Worm (Caenorhabditis elegans) whole organism, early embryonic: ENCODE measurements around the gene srh-111.
A peak's percentile ranks its signal among the peaks of the same experiment; 100 is the strongest.

Source experiments
- B0310.2 ChIP-seq: sonication (generic microtip); optimal IDR thresholded peaks from 2 replicates; lab custom pipeline; 2016; ENCODE audit warnings: mild to moderate bottlenecking, missing genetic modification characterization, missing compliant biosample characterization
- F13C5.2 ChIP-seq: sonication (generic microtip); optimal IDR thresholded peaks from 2 replicates; lab custom pipeline; 2017; ENCODE audit warnings: mild to moderate bottlenecking, missing genetic modification characterization, inconsistent platforms, missing compliant biosample characterization
- aly-1 ChIP-seq: sonication (generic microtip); optimal IDR thresholded peaks from 2 replicates; lab custom pipeline; 2016; ENCODE audit warnings: missing genetic modification characterization, missing compliant biosample characterization
- ama-1 ChIP-seq: fragments of 150-350 bp; optimal IDR thresholded peaks from 2 replicates; lab custom pipeline; 2014
- ceh-13 ChIP-seq: fragments of 200-800 bp; sonication (Bioruptor generic); optimal IDR thresholded peaks from 2 replicates; lab custom pipeline; 2018; ENCODE audit warnings: mild to moderate bottlenecking, missing genetic modification characterization, missing compliant biosample characterization
- ceh-36 ChIP-seq: sonication (generic microtip); optimal IDR thresholded peaks from 2 replicates; lab custom pipeline; 2016; ENCODE audit warnings: missing genetic modification characterization, inconsistent platforms, missing compliant biosample characterization
- ets-7 ChIP-seq: sonication (generic microtip); optimal IDR thresholded peaks from 2 replicates; lab custom pipeline; 2016; ENCODE audit warnings: missing genotype, missing genetic modification characterization, missing compliant biosample characterization
- flt-1 ChIP-seq: fragments of 200-800 bp; sonication (Bioruptor generic); IDR thresholded peaks from 2 replicates; pipeline ENCODE4 v1.3.6; 2022; ENCODE audit warnings: missing genetic modification characterization, missing compliant biosample characterization
- hmbx-1 ChIP-seq: sonication (generic microtip); optimal IDR thresholded peaks from 2 replicates; lab custom pipeline; 2016; ENCODE audit warnings: mild to moderate bottlenecking, missing genetic modification characterization, missing compliant biosample characterization
- hmg-4 ChIP-seq: fragments of 200-800 bp; sonication (Bioruptor generic); optimal IDR thresholded peaks from 2 replicates; lab custom pipeline; 2018; ENCODE audit warnings: mild to moderate bottlenecking, missing genetic modification characterization, missing compliant biosample characterization
- hnd-1 ChIP-seq: sonication (generic microtip); optimal IDR thresholded peaks from 2 replicates; lab custom pipeline; 2016; ENCODE audit warnings: missing genetic modification characterization, missing compliant biosample characterization
- pes-1 ChIP-seq: fragments of 200-800 bp; sonication (Bioruptor generic); IDR thresholded peaks from 2 replicates; pipeline ENCODE4 v1.3.6; 2022; ENCODE audit warnings: missing genetic modification reagents, missing genetic modification characterization, missing compliant biosample characterization
- scrt-1 ChIP-seq: fragments of 200-800 bp; sonication (Bioruptor generic); IDR thresholded peaks from 2 replicates; pipeline ENCODE4 v1.3.6; 2022; ENCODE audit warnings: missing genetic modification characterization, missing compliant biosample characterization
- sea-1 ChIP-seq: fragments of 200-800 bp; sonication (Bioruptor generic); conservative IDR thresholded peaks from 2 replicates; pipeline ENCODE4 v1.3.6; 2022; ENCODE audit warnings: missing genetic modification characterization, missing compliant biosample characterization
- tbx-11 ChIP-seq: fragments of 200-800 bp; sonication (Bioruptor generic); IDR thresholded peaks from 2 replicates; pipeline ENCODE4 v1.3.6; 2022; ENCODE audit warnings: missing genetic modification characterization, missing compliant biosample characterization
- tbx-37 ChIP-seq: fragments of 200-800 bp; sonication (Bioruptor generic); conservative IDR thresholded peaks from 2 replicates; pipeline ENCODE4 v1.3.6; 2022; ENCODE audit warnings: missing genetic modification reagents, missing genetic modification characterization, missing compliant biosample characterization
- tra-4 ChIP-seq: sonication (generic microtip); optimal IDR thresholded peaks from 2 replicates; lab custom pipeline; 2017; ENCODE audit warnings: missing genetic modification characterization, missing compliant biosample characterization

Gene srh-111

DNA sequence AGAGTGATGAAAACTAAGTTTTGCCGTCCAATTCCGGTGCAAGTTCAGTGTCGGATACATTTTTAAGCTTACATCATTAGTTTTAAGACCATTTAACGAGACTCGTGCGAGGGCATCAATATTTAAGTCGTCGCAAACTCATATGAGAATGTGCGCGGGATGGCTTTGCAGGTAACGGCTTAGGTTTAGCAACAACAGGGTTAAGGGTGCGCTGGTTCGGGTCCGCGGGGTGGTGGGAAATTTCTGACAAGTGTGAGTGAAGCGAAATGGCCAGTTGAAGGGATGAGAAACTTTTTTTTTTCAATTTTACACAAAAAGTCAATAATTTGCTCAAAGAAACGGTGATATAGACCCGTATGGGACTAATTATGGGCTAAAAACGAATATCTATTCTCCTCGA, 28.9 kb upstream of the srh-111 start:
- no peak for TF ChIP-seq tbx-11
- 0 out of 2 replicates have a peak, but pooled peaks have one; percentile 8 for TF ChIP-seq tbx-37
- TF ChIP-seq pes-1 = peak; percentile 51; the same call in 1 of the 2 replicates

DNA sequence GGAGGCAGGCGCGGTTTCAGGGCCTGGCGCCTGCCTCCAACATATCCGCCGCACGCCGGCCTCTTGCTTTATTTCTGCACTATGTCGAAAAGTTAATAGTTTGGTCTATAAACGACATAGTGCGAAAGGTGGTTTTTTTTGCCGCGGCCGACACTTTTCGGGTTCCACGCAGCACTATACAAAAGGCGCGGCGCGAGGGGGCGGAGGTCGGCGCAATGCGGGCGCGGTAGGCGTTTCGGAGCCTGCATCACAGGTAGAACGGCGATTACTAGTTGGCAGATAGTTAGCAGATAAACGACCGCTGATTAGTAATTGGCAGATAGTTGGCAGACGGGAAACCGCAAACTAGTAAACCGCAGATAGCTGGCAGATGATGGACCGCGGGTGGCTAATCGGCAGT, 27.8 kb upstream of the srh-111 start:
- TF ChIP-seq hmg-4 (GFP tag; lab: Kevin White, UChicago) = no peak
- TF ChIP-seq tbx-37 = no peak
- no peak for TF ChIP-seq sea-1 (GFP tag; lab: Robert Waterston, UW)
- TF ChIP-seq tra-4 (tag; lab: Kevin White, UChicago) = no peak
- TF ChIP-seq ceh-36 = no peak
- no peak for TF ChIP-seq F13C5.2 (tag; lab: Kevin White, UChicago)
- TF ChIP-seq ama-1 = no peak
- no peak for TF ChIP-seq hmbx-1 (tag; lab: Kevin White, UChicago)
- no peak for TF ChIP-seq pes-1
- no peak for TF ChIP-seq ets-7 (tag; lab: Kevin White, UChicago)
- no peak for TF ChIP-seq flt-1 (GFP tag; lab: Robert Waterston, UW)
- no peak for TF ChIP-seq tbx-11
- TF ChIP-seq scrt-1 (GFP tag; lab: Robert Waterston, UW) = no peak
- no peak for TF ChIP-seq hnd-1 (tag; lab: Kevin White, UChicago)
- no peak for TF ChIP-seq aly-1 (tag; lab: Kevin White, UChicago)

DNA sequence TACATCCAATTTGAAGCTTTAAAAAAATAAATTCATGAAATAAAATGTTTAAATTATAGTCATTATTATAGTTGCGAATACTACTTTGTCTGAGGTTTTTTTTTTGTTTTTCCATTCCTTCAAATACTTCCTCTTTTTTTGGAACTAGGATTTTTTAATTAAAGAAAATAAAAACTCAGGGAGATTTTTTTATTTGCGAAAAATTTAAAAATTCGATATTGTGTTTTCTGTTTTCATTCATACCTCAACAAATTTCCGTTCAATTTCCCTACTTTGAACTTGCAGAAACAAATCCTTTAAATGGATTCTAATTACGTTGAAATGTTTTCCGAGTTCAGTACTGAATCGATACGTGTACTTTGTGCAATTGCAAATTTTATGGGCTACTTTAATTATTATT, 23.5 kb upstream of the srh-111 start, which contains the start of gene srw-32:
Gene srw-32 (plus strand): TSS at position 301 of the 400 bp plus-strand sequence.
- TF ChIP-seq ceh-13 (no peak), ama-1 (no peak), sea-1 (GFP tag; lab: Robert Waterston, UW) (no peak), tra-4 (tag; lab: Kevin White, UChicago) (no peak), ets-7 (tag; lab: Kevin White, UChicago) (no peak), B0310.2 (tag; lab: Kevin White, UChicago) (no peak), F13C5.2 (tag; lab: Kevin White, UChicago) (no peak), scrt-1 (GFP tag; lab: Robert Waterston, UW) (no peak), flt-1 (GFP tag; lab: Robert Waterston, UW) (no peak)

DNA sequence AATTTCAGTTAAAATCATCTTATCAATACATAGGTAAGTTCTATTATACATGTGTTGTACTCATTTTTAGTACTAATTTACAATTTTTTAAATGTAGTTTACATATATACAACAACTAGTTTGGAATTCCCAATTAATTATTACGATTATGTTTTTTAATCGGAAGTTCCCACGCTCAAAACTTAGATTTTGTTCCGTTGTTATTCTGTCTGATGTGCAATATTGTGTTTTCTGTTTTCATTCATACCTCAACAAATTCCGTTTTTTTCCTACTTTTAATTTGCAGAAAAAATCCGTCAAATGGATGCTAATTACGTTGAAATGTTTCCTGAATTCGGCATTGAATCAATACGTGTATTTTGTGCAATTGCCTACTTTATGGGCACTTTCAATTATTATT, 21.3 kb upstream of the srh-111 start, which contains the start of gene srw-31:
Gene srw-31 (plus strand): TSS at position 301 of the 400 bp plus-strand sequence.
- TF ChIP-seq sea-1 (GFP tag; lab: Robert Waterston, UW) (no peak), hnd-1 (tag; lab: Kevin White, UChicago) (no peak), ceh-36 (no peak), B0310.2 (tag; lab: Kevin White, UChicago) (no peak), ama-1 (no peak), tra-4 (tag; lab: Kevin White, UChicago) (no peak), ceh-13 (no peak), flt-1 (GFP tag; lab: Robert Waterston, UW) (no peak)

DNA sequence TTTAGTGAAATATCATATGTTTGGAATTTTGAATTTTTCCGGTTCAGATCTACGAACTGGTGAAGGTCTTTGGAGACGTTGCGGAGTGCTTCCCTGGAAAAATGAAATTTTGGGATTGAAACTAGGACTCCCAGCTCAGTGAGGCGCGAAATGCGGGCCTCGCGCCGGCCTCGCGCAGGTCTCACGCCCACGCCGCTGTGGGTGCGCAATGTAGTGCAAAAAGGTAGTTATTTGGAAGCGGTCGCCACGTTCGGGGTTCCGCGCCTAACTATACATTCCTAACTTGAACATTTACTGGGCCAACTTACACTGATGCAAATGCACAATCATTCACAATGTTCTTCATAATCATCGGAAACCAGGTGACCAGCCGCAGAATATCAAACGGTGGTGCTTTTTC, 15.1 kb upstream of the srh-111 start:
- TF ChIP-seq tbx-11 (no peak), pes-1 (no peak), F13C5.2 (tag; lab: Kevin White, UChicago) (no peak), tbx-37 (no peak), hmbx-1 (tag; lab: Kevin White, UChicago) (no peak), ceh-36 (no peak), hnd-1 (tag; lab: Kevin White, UChicago) (no peak), sea-1 (GFP tag; lab: Robert Waterston, UW) (no peak), scrt-1 (GFP tag; lab: Robert Waterston, UW) (no peak), aly-1 (tag; lab: Kevin White, UChicago) (no peak), B0310.2 (tag; lab: Kevin White, UChicago) (no peak), ets-7 (tag; lab: Kevin White, UChicago) (no peak), ama-1 (no peak), tra-4 (tag; lab: Kevin White, UChicago) (no peak), flt-1 (GFP tag; lab: Robert Waterston, UW) (no peak), hmg-4 (GFP tag; lab: Kevin White, UChicago) (no peak), ceh-13 (no peak)

DNA sequence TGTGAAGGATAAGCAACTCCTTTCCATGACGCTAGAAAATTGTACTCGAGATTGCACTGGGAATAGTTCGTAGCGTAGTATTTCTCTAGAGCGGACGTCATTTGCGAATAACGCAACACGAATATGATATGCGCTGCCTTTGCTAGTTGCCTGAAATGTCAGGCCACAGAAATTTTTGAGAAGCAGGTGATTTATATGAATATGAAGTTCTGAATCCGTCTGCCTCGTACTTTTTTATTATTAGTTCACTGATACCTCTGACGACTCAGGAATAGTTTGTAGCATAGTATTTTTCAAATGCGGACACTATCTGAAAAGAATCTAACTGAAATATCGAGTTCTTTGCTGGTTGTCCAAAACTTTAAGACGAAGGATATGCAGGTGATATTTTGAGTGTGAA, 11.1 kb upstream of the srh-111 start, which contains the start of gene srh-118:
Gene srh-118 (minus strand): TSS at position 101 of the 400 bp plus-strand sequence.
- no peak for TF ChIP-seq tra-4 (tag; lab: Kevin White, UChicago)
- no peak for TF ChIP-seq sea-1 (GFP tag; lab: Robert Waterston, UW)

DNA sequence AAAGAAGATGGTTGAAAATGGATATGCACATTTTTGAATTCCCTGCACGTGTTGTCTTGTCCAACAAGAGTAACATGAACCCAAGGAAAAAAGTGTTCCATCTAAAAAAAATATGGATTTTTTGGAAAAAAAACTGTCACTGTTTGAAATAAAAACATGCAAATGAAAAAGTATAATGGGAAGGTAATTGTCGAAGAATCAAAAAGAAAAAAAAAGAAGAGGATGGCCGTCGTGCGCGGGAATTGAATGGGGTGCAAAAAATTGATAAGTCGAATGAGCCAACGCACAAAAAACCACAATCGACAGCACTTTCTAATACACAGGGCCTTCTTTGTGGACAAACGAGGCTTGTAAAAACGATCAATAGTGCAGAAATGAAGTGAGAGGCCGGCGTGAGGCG, 8.8 kb upstream of the srh-111 start, which contains the start of gene fbxa-102:
Gene fbxa-102 (minus strand): TSS at position 101 of the 400 bp plus-strand sequence.
- TF ChIP-seq ets-7 (tag; lab: Kevin White, UChicago) (no peak), pes-1 (no peak), flt-1 (GFP tag; lab: Robert Waterston, UW) (no peak), hnd-1 (tag; lab: Kevin White, UChicago) (no peak)

DNA sequence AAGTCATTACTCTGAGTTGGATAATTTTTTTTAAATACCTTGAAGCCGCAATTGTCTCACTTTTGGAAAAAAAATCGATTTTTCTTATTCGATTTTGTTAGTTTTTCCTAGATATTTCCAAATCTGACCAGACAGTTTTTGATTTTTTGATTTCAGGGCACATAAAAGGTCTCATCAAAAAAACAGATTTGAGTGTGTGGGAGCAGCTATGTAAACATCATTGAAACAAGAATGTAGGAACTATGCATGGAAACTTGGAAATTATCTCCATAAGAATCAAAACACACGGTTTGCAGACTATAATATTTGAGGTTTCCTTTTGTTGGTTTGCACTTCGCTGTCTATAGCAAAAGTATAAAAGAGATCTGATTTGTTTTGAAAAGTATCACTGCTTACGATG, 1.1 kb upstream of the srh-111 start, which contains the start of gene scl-24:
Gene scl-24 (plus strand): TSS at position 301 of the 400 bp plus-strand sequence.
- TF ChIP-seq aly-1 (tag; lab: Kevin White, UChicago) (no peak), ceh-36 (no peak), hmbx-1 (tag; lab: Kevin White, UChicago) (no peak), ama-1 (no peak), flt-1 (GFP tag; lab: Robert Waterston, UW) (no peak), pes-1 (no peak), hmg-4 (GFP tag; lab: Kevin White, UChicago) (no peak), ceh-13 (no peak), sea-1 (GFP tag; lab: Robert Waterston, UW) (no peak), scrt-1 (GFP tag; lab: Robert Waterston, UW) (no peak), tbx-11 (no peak), ets-7 (tag; lab: Kevin White, UChicago) (no peak), F13C5.2 (tag; lab: Kevin White, UChicago) (no peak), tra-4 (tag; lab: Kevin White, UChicago) (no peak)
